Worm (Caenorhabditis elegans): ENCODE results near the gene R05G6.3.

The R05G6.3 gene

ce11 chrIV:7547843-7548578 lies 31.7 kb downstream of the R05G6.3 start, which contains the start of the genes cdd-2 and oef-1 (continued):
- no peak for TF ChIP-seq snpc-4 (GFP tag; optimal IDR thresholded peaks at IDR 0.05)
- TF ChIP-seq snpc-4 (tag; optimal IDR thresholded peaks at IDR 0.05) = peak in 3 of 4 experiments; percentile 18 to 61 (median 48)
- no peak for TF ChIP-seq F52B5.7 (tag; optimal IDR thresholded peaks at IDR 0.05)
- TF ChIP-seq repo-1 (tag; optimal IDR thresholded peaks at IDR 0.05) = no peak
- no peak for TF ChIP-seq dpff-1 (tag; optimal IDR thresholded peaks at IDR 0.05)
- no peak for TF ChIP-seq nfya-1 (tag; optimal IDR thresholded peaks at IDR 0.05; ENCODE audit: borderline replicate concordance, insufficient read depth)
- no peak for TF ChIP-seq let-607 (tag; optimal IDR thresholded peaks at IDR 0.05)
- no peak for TF ChIP-seq nhr-120 (GFP tag; IDR thresholded peaks at IDR 0.05)
- no peak for TF ChIP-seq hlh-12 (tag; optimal IDR thresholded peaks at IDR 0.05)
- no peak for TF ChIP-seq ets-4 (GFP tag; optimal IDR thresholded peaks at IDR 0.05)
- peak; percentile 86 for TF ChIP-seq attf-6 (GFP tag; IDR thresholded peaks at IDR 0.05)
- peak; percentile 78; the same call in 1 of the 2 replicates for TF ChIP-seq C17E4.6 (GFP tag; IDR thresholded peaks at IDR 0.05)
- peak; percentile 69; the same call in 1 of the 2 replicates for TF ChIP-seq B0336.3 (GFP tag; IDR thresholded peaks at IDR 0.05)
- no peak for TF ChIP-seq B0035.1 (tag; optimal IDR thresholded peaks at IDR 0.05)
- peak; percentile 78 for TF ChIP-seq ceh-100 (GFP tag; IDR thresholded peaks at IDR 0.05)
- TF ChIP-seq madf-6 (GFP tag; IDR thresholded peaks at IDR 0.05) = peak; percentile 98
- TF ChIP-seq snpc-1.1 (tag; optimal IDR thresholded peaks at IDR 0.05; ENCODE audit: insufficient read depth) = no peak
- TF ChIP-seq K12H6.12 (tag; optimal IDR thresholded peaks at IDR 0.05) = no peak
- no peak for TF ChIP-seq ztf-3 (GFP tag; optimal IDR thresholded peaks at IDR 0.05)
- TF ChIP-seq madf-10 (tag; optimal IDR thresholded peaks at IDR 0.05) = no peak
- TF ChIP-seq ceh-79 (tag; optimal IDR thresholded peaks at IDR 0.05) = no peak
- no peak for TF ChIP-seq C06A6.2 (GFP tag; conservative IDR thresholded peaks at IDR 0.05)
- TF ChIP-seq tbp1 (GFP tag; optimal IDR thresholded peaks at IDR 0.05) = peak; percentile 53
- no peak for TF ChIP-seq bed-1 (GFP tag; IDR thresholded peaks at IDR 0.05)
- TF ChIP-seq D2030.7 (GFP tag; IDR thresholded peaks at IDR 0.05) = peak; percentile 96
- peak; percentile 91 for TF ChIP-seq ekl-4 (GFP tag; IDR thresholded peaks at IDR 0.05)
- no peak for TF ChIP-seq fkh-3 (tag; optimal IDR thresholded peaks at IDR 0.05)
- TF ChIP-seq sptf-2 (GFP tag; optimal IDR thresholded peaks at IDR 0.05) = no peak
- TF ChIP-seq B0261.1 (tag; optimal IDR thresholded peaks at IDR 0.05) = no peak
- TF ChIP-seq sdz-38 (tag; optimal IDR thresholded peaks at IDR 0.05) = no peak
- TF ChIP-seq let-526 (GFP tag; IDR thresholded peaks at IDR 0.05) = no peak
- TF ChIP-seq lag-1 (GFP tag; IDR thresholded peaks at IDR 0.05) = no peak
- no peak for TF ChIP-seq gei-17 (GFP tag; optimal IDR thresholded peaks at IDR 0.05)
- no peak for TF ChIP-seq ceh-40 (GFP tag; IDR thresholded peaks at IDR 0.05)
- TF ChIP-seq ceh-27 (GFP tag; optimal IDR thresholded peaks at IDR 0.05) = no peak
- no peak for TF ChIP-seq F57A8.1 (GFP tag; optimal IDR thresholded peaks at IDR 0.05)
- no peak for TF ChIP-seq hmg-20 (GFP tag; IDR thresholded peaks at IDR 0.05)
- no peak for TF ChIP-seq nfya-2 (GFP tag; IDR thresholded peaks at IDR 0.05)
- TF ChIP-seq T26A5.8 (tag; optimal IDR thresholded peaks at IDR 0.05) = no peak
- TF ChIP-seq F23B12.7 (tag; optimal IDR thresholded peaks at IDR 0.05; ENCODE audit: insufficient read depth) = no peak
- TF ChIP-seq ztf-6 (GFP tag; IDR thresholded peaks at IDR 0.05) = no peak
- peak; percentile 87 for TF ChIP-seq lir-1 (GFP tag; conservative IDR thresholded peaks at IDR 0.05)
- TF ChIP-seq rpc-1 (optimal IDR thresholded peaks at IDR 0.05) = no peak
- no peak for TF ChIP-seq rpc-1 (tag; optimal IDR thresholded peaks at IDR 0.05)
- no peak for TF ChIP-seq chd-7 (tag; optimal IDR thresholded peaks at IDR 0.05)
- TF ChIP-seq tbx-9 (tag; optimal IDR thresholded peaks at IDR 0.05; ENCODE audit: borderline replicate concordance) = no peak
- TF ChIP-seq cebp-1 (GFP tag; IDR thresholded peaks at IDR 0.05) = no peak
- TF ChIP-seq cebp-1 (tag; optimal IDR thresholded peaks at IDR 0.05) = no peak
- TF ChIP-seq lin-40 (tag; optimal IDR thresholded peaks at IDR 0.05) = no peak
